Worm (Caenorhabditis elegans): ENCODE data around the gene idpb-4.

- TF ChIP-seq flt-1 (GFP tag; IDR thresholded peaks at IDR 0.05) = no peak
- no peak for TF ChIP-seq ztf-29 (GFP tag; IDR thresholded peaks at IDR 0.05)
- TF ChIP-seq med-1 (GFP tag; optimal IDR thresholded peaks at IDR 0.05; ENCODE audit: insufficient read depth) = no peak
- TF ChIP-seq ref-1 (GFP tag; conservative IDR thresholded peaks at IDR 0.05) = no peak
- TF ChIP-seq ztf-23 (GFP tag; IDR thresholded peaks at IDR 0.05) = no peak
- no peak for TF ChIP-seq T22C8.4 (GFP tag; IDR thresholded peaks at IDR 0.05)
- no peak for TF ChIP-seq klf-2 (GFP tag; conservative IDR thresholded peaks at IDR 0.05)
- TF ChIP-seq tab-1 (GFP tag; IDR thresholded peaks at IDR 0.05) = no peak
Observed at ce11 chrII:8766897-8767296, 29.5 kb upstream of the idpb-4 start, which contains the start of gene pah-1.

All from whole organism, midembryonic.